Fruit fly (Drosophila melanogaster) whole organism, embryonic: ENCODE measurements around the gene Rpp14a.

ENCODE experiments used
- Atf-2 ChIP-seq: fragments of 200-800 bp; sonication (Bioruptor generic); optimal IDR thresholded peaks from 2 replicates; lab custom pipeline; 2016; ENCODE audit warnings: missing biosample characterization, missing genetic modification characterization
- B-H1 ChIP-seq: fragments of 200-800 bp; sonication (Bioruptor generic); IDR thresholded peaks from 3 replicates; pipeline ENCODE4 v1.3.6; 2022; ENCODE audit warnings: missing biosample characterization, missing genetic modification characterization
- Bgb ChIP-seq: fragments of 200-800 bp; sonication (Bioruptor generic); IDR thresholded peaks from 2 replicates; pipeline ENCODE4 v1.3.6; 2022; ENCODE audit warnings: missing biosample characterization, missing genetic modification characterization; ENCODE audit not compliant: partially characterized antibody
- CG10431 ChIP-seq: fragments of 200-800 bp; sonication (Bioruptor generic); optimal IDR thresholded peaks from 3 replicates; lab custom pipeline; 2018; ENCODE audit warnings: missing biosample characterization, mild to moderate bottlenecking, missing genetic modification characterization
- CG13123 ChIP-seq: fragments of 200-800 bp; sonication (Bioruptor generic); optimal IDR thresholded peaks from 2 replicates; lab custom pipeline; 2016; ENCODE audit warnings: missing biosample characterization, missing genetic modification characterization
- CG1529 ChIP-seq: fragments of 200-800 bp; sonication (Bioruptor generic); optimal IDR thresholded peaks from 3 replicates; lab custom pipeline; 2018; ENCODE audit warnings: missing biosample characterization, missing genetic modification characterization
- CG15601 ChIP-seq: fragments of 200-800 bp; sonication (Bioruptor generic); optimal IDR thresholded peaks from 3 replicates; lab custom pipeline; 2019; ENCODE audit warnings: missing biosample characterization, mild to moderate bottlenecking, missing genetic modification characterization, moderate library complexity
- CG16779 ChIP-seq: fragments of 200-800 bp; sonication (Bioruptor generic); IDR thresholded peaks from 2 replicates; pipeline ENCODE4 v1.3.6; 2022; ENCODE audit warnings: missing biosample characterization, missing genetic modification characterization
- CG17361 ChIP-seq: fragments of 200-800 bp; sonication (Bioruptor generic); IDR thresholded peaks from 3 replicates; pipeline ENCODE4 v1.3.6; 2022; ENCODE audit warnings: missing biosample characterization, missing genetic modification characterization
- CG32767 ChIP-seq: fragments of 200-800 bp; sonication (Bioruptor generic); IDR thresholded peaks from 2 replicates; pipeline ENCODE4 v1.3.6; 2022; ENCODE audit warnings: missing biosample characterization, missing genetic modification characterization
- CG34224 ChIP-seq: fragments of 200-800 bp; sonication (Bioruptor generic); IDR thresholded peaks from 3 replicates; pipeline ENCODE4 v1.3.6; 2022; ENCODE audit warnings: missing biosample characterization, missing genetic modification characterization; ENCODE audit not compliant: partially characterized antibody
- CG42726 ChIP-seq: fragments of 200-800 bp; sonication (Bioruptor generic); IDR thresholded peaks from 2 replicates; pipeline ENCODE4 v1.3.6; 2022; ENCODE audit warnings: missing biosample characterization, missing genetic modification characterization; ENCODE audit not compliant: partially characterized antibody
- CG4360 ChIP-seq: fragments of 200-800 bp; sonication (Bioruptor generic); IDR thresholded peaks from 2 replicates; pipeline ENCODE4 v1.3.6; 2022; ENCODE audit warnings: missing biosample characterization, missing genetic modification characterization
- CG6854 ChIP-seq: fragments of 200-800 bp; sonication (Bioruptor generic); optimal IDR thresholded peaks from 3 replicates; lab custom pipeline; 2017; ENCODE audit warnings: missing biosample characterization, mild to moderate bottlenecking, missing genetic modification characterization
- CG7372 ChIP-seq: fragments of 200-800 bp; sonication (Bioruptor generic); IDR thresholded peaks from 2 replicates; pipeline ENCODE4 v1.3.6; 2022; ENCODE audit warnings: missing biosample characterization, missing genetic modification characterization
- CG7963 ChIP-seq: fragments of 200-800 bp; sonication (Bioruptor generic); IDR thresholded peaks from 3 replicates; pipeline ENCODE4 v1.3.6; 2022; ENCODE audit warnings: missing biosample characterization, missing genetic modification characterization; ENCODE audit not compliant: partially characterized antibody
- CG9817 ChIP-seq: fragments of 200-800 bp; sonication (Bioruptor generic); optimal IDR thresholded peaks from 2 replicates; lab custom pipeline; 2018; ENCODE audit warnings: missing biosample characterization, mild to moderate bottlenecking, missing genetic modification characterization, moderate library complexity
- Camta ChIP-seq: fragments of 200-800 bp; sonication (Bioruptor generic); optimal IDR thresholded peaks from 2 replicates; lab custom pipeline; 2016; ENCODE audit warnings: missing biosample characterization, missing genetic modification characterization
- Dek ChIP-seq: fragments of 200-800 bp; sonication (Bioruptor generic); optimal IDR thresholded peaks from 3 replicates; lab custom pipeline; 2019; ENCODE audit warnings: missing biosample characterization, mild to moderate bottlenecking, missing genetic modification characterization, moderate library complexity
- ERR ChIP-seq: fragments of 200-800 bp; sonication (Bioruptor generic); optimal IDR thresholded peaks from 2 replicates; lab custom pipeline; 2016; ENCODE audit warnings: missing biosample characterization, missing genetic modification characterization
- Nf-YB ChIP-seq: fragments of 200-800 bp; sonication (Bioruptor generic); optimal IDR thresholded peaks from 3 replicates; lab custom pipeline; 2019; ENCODE audit warnings: missing biosample characterization, mild to moderate bottlenecking, missing genetic modification characterization, moderate library complexity
- Nf-YC ChIP-seq: fragments of 200-800 bp; optimal IDR thresholded peaks from 3 replicates; lab custom pipeline; 2019; ENCODE audit warnings: missing biosample characterization, mild to moderate bottlenecking, missing genetic modification characterization, moderate library complexity
- Scr ChIP-seq: fragments of 200-800 bp; sonication (Bioruptor generic); IDR thresholded peaks from 2 replicates; pipeline ENCODE4 v1.3.6; 2022; ENCODE audit warnings: missing biosample characterization, missing genetic modification characterization; ENCODE audit not compliant: partially characterized antibody
- Sry-δ ChIP-seq: fragments of 200-800 bp; sonication (Bioruptor generic); optimal IDR thresholded peaks from 2 replicates; lab custom pipeline; 2016; ENCODE audit warnings: missing biosample characterization, missing genetic modification characterization
- Vsx1 ChIP-seq: fragments of 200-800 bp; sonication (Bioruptor generic); optimal IDR thresholded peaks from 2 replicates; lab custom pipeline; 2017; ENCODE audit warnings: missing biosample characterization, mild to moderate bottlenecking, missing genetic modification characterization, missing genetic modification reagents
- Xbp1 ChIP-seq: fragments of 200-800 bp; sonication (Bioruptor generic); optimal IDR thresholded peaks from 3 replicates; lab custom pipeline; 2016; ENCODE audit warnings: missing biosample characterization, mild to moderate bottlenecking, missing genetic modification characterization
- abd-A ChIP-seq: fragments of 200-800 bp; sonication (Bioruptor generic); optimal IDR thresholded peaks from 3 replicates; lab custom pipeline; 2019; ENCODE audit warnings: missing biosample characterization, mild to moderate bottlenecking, missing genetic modification characterization, moderate library complexity
- ara ChIP-seq: fragments of 200-800 bp; sonication (Bioruptor generic); IDR thresholded peaks from 2 replicates; pipeline ENCODE4 v1.3.6; 2022; ENCODE audit warnings: missing biosample characterization, missing genetic modification characterization
- bbx ChIP-seq: fragments of 200-800 bp; sonication (Bioruptor generic); IDR thresholded peaks from 2 replicates; pipeline ENCODE4 v1.3.6; 2022; ENCODE audit warnings: missing biosample characterization, missing genetic modification characterization; ENCODE audit not compliant: partially characterized antibody
- chif ChIP-seq, 2 experiments: fragments of 200-800 bp; sonication (Bioruptor generic); optimal IDR thresholded peaks; 3 replicates each; lab custom pipeline; 2016; ENCODE audit warnings: missing biosample characterization in 2 of 2, missing genetic modification characterization in 2 of 2
- chinmo ChIP-seq: fragments of 200-800 bp; sonication (Bioruptor generic); IDR thresholded peaks from 4 replicates; pipeline ENCODE4 v1.3.6; 2022; ENCODE audit warnings: missing biosample characterization, missing genetic modification characterization; ENCODE audit not compliant: partially characterized antibody
- dati ChIP-seq: fragments of 200-800 bp; sonication (Bioruptor generic); IDR thresholded peaks from 2 replicates; pipeline ENCODE4 v1.3.6; 2022; ENCODE audit warnings: missing biosample characterization, missing genetic modification characterization
- fd102C ChIP-seq: fragments of 200-800 bp; sonication (Bioruptor generic); optimal IDR thresholded peaks from 2 replicates; lab custom pipeline; 2018; ENCODE audit warnings: missing biosample characterization, mild to moderate bottlenecking, missing genetic modification characterization, moderate library complexity
- grn ChIP-seq: fragments of 200-800 bp; sonication (Bioruptor generic); optimal IDR thresholded peaks from 3 replicates; lab custom pipeline; 2017; ENCODE audit warnings: missing biosample characterization, missing genetic modification characterization
- jing ChIP-seq: fragments of 200-800 bp; sonication (Bioruptor generic); optimal IDR thresholded peaks from 2 replicates; lab custom pipeline; 2018; ENCODE audit warnings: missing biosample characterization, mild to moderate bottlenecking, missing genetic modification characterization
- maf-S ChIP-seq: fragments of 200-800 bp; sonication (Bioruptor generic); optimal IDR thresholded peaks from 2 replicates; lab custom pipeline; 2016; ENCODE audit warnings: missing biosample characterization, missing genetic modification characterization
- nmo ChIP-seq: fragments of 200-800 bp; sonication (Bioruptor generic); optimal IDR thresholded peaks from 2 replicates; lab custom pipeline; 2018; ENCODE audit warnings: missing biosample characterization, mild to moderate bottlenecking, missing genetic modification characterization, moderate library complexity
- pho ChIP-seq: fragments of 200-800 bp; sonication (Bioruptor generic); optimal IDR thresholded peaks from 2 replicates; lab custom pipeline; 2016; ENCODE audit warnings: missing biosample characterization, missing genetic modification characterization
- pita ChIP-seq: fragments of 200-800 bp; sonication (Bioruptor generic); optimal IDR thresholded peaks from 2 replicates; lab custom pipeline; 2017; ENCODE audit warnings: missing biosample characterization, mild to moderate bottlenecking, missing genetic modification characterization
- pros ChIP-seq: fragments of 200-800 bp; sonication (Bioruptor generic); optimal IDR thresholded peaks from 3 replicates; lab custom pipeline; 2019; ENCODE audit warnings: missing biosample characterization, mild to moderate bottlenecking, missing genetic modification characterization, moderate library complexity
- repo ChIP-seq: fragments of 200-800 bp; sonication (Bioruptor generic); optimal IDR thresholded peaks from 2 replicates; lab custom pipeline; 2016; ENCODE audit warnings: missing biosample characterization, missing genetic modification characterization
- row ChIP-seq: fragments of 200-800 bp; sonication (Bioruptor generic); IDR thresholded peaks from 3 replicates; pipeline ENCODE4 v1.3.6; 2022; ENCODE audit warnings: missing biosample characterization, missing genetic modification characterization
- seq ChIP-seq: fragments of 200-800 bp; sonication (Bioruptor generic); IDR thresholded peaks from 2 replicates; pipeline ENCODE4 v1.3.6; 2022; ENCODE audit warnings: missing biosample characterization, missing genetic modification characterization
- tin ChIP-seq: fragments of 200-800 bp; sonication (Bioruptor generic); optimal IDR thresholded peaks from 3 replicates; lab custom pipeline; 2016; ENCODE audit warnings: missing biosample characterization, missing genetic modification characterization
- vnd ChIP-seq: fragments of 200-800 bp; sonication (Bioruptor generic); IDR thresholded peaks from 3 replicates; pipeline ENCODE4 v1.3.6; 2022; ENCODE audit warnings: missing biosample characterization, missing genetic modification characterization; ENCODE audit not compliant: partially characterized antibody
- vvl ChIP-seq: fragments of 200-800 bp; sonication (Bioruptor generic); IDR thresholded peaks from 2 replicates; pipeline ENCODE4 v1.3.6; 2022; ENCODE audit warnings: missing biosample characterization, missing genetic modification characterization
- wek ChIP-seq: fragments of 200-800 bp; sonication (Bioruptor generic); optimal IDR thresholded peaks from 3 replicates; lab custom pipeline; 2018; ENCODE audit warnings: missing biosample characterization, mild to moderate bottlenecking, missing genetic modification characterization, moderate library complexity

Gene Rpp14a

dm6 chr3R:30022452-30023028 is 34.1 kb upstream of the Rpp14a start, which contains the start of the genes RpS28a and Axn (continued):
- TF ChIP-seq CG9817 (peak; percentile 31), ERR (GFP tag; lab: Kevin White, UChicago) (peak; percentile 94), CG6854 (GFP tag; lab: Kevin White, UChicago) (no peak), Sry-δ (GFP tag; lab: Kevin White, UChicago) (peak; percentile 76), CG7963 (GFP tag; lab: Robert Waterston, UW) (no peak), Vsx1 (GFP tag; lab: Kevin White, UChicago) (no peak), dati (GFP tag; lab: Robert Waterston, UW) (no peak), nmo (peak; percentile 19), grn (GFP tag; lab: Kevin White, UChicago) (no peak), CG42726 (GFP tag; lab: Robert Waterston, UW) (peak; percentile 59), Dek (tag; lab: Kevin White, UChicago) (peak; percentile 1), bbx (GFP tag; lab: Robert Waterston, UW) (peak; percentile 66), pita (GFP tag; lab: Kevin White, UChicago) (peak; percentile 85), Scr (peak; percentile 58; the same call in 1 of the 2 replicates)
- TF ChIP-seq, all 482 proteins: peak for 110

dm6 chr3R:30023445-30023844 is 33.2 kb upstream of the Rpp14a start:
- no peak for TF ChIP-seq abd-A (tag; lab: Kevin White, UChicago)
- TF ChIP-seq vvl (GFP tag; lab: Robert Waterston, UW), result 0 out of 2 replicates have a peak, but pooled peaks have one; percentile 8
- peak; percentile 97 for TF ChIP-seq CG15601
- TF ChIP-seq, all 482 proteins: peak for 2

DNA sequence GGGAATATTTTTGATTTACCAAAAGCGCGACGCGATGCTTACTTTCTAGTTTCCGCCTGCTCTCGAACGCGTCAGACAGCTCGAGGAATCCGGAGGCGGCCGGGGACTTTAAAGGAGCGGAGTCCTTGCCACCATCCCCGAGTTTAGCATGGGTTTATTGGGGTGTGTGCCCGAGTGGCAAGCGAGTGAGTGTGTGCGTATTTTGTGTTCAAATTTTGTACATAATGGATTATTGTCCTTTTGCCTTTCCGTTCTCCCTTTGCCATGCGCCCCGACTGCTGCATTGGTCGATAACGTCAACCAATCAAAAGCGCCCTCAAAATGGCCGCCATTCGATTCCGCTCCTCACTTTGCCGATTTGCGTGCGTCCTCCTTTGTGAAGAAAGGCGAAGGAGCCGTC is 26.6 kb upstream of the Rpp14a start:
- TF ChIP-seq Atf-2 (GFP tag; lab: Kevin White, UChicago), result no peak
- TF ChIP-seq repo, result no peak
- no peak for TF ChIP-seq chif (GFP tag; optimal IDR thresholded peaks at IDR 0.05; lab: Kevin White, UChicago)
- TF ChIP-seq grn (GFP tag; lab: Kevin White, UChicago), result no peak
- TF ChIP-seq Nf-YB (GFP tag; lab: Kevin White, UChicago), result peak; percentile 96
- peak; percentile 59; the same call in 1 of the 2 replicates for TF ChIP-seq seq (GFP tag; lab: Robert Waterston, UW)
- no peak for TF ChIP-seq CG7372 (GFP tag; lab: Robert Waterston, UW)
- no peak for TF ChIP-seq CG17361
- TF ChIP-seq pros (GFP tag; lab: Kevin White, UChicago), result peak; percentile 77
- TF ChIP-seq Camta, result no peak
- TF ChIP-seq wek, result no peak
- TF ChIP-seq CG4360 (GFP tag; lab: Robert Waterston, UW), result no peak
- no peak for TF ChIP-seq ara (GFP tag; lab: Robert Waterston, UW)
- peak; percentile 96 for TF ChIP-seq Nf-YC (tag; lab: Kevin White, UChicago)
- no peak for TF ChIP-seq chinmo (GFP tag; lab: Robert Waterston, UW)
- TF ChIP-seq maf-S (GFP tag; lab: Kevin White, UChicago), result no peak
- no peak for TF ChIP-seq jing (GFP tag; lab: Kevin White, UChicago)
- TF ChIP-seq fd102C, result no peak
- no peak for TF ChIP-seq row
- no peak for TF ChIP-seq CG16779 (GFP tag; lab: Robert Waterston, UW)
- TF ChIP-seq Bgb (GFP tag; lab: Robert Waterston, UW), result 0 out of 2 replicates have a peak, but pooled peaks have one; percentile 25
- TF ChIP-seq CG10431, result no peak
- TF ChIP-seq pho, result no peak
- no peak for TF ChIP-seq CG1529 (GFP tag; lab: Kevin White, UChicago)
- TF ChIP-seq Xbp1 (GFP tag; lab: Kevin White, UChicago), result no peak
- TF ChIP-seq tin (GFP tag; lab: Kevin White, UChicago), result no peak
- no peak for TF ChIP-seq ERR (GFP tag; lab: Kevin White, UChicago)
- no peak for TF ChIP-seq CG32767 (GFP tag; lab: Robert Waterston, UW)
- no peak for TF ChIP-seq vnd (GFP tag; lab: Robert Waterston, UW)
- no peak for TF ChIP-seq CG34224
- TF ChIP-seq B-H1 (GFP tag; lab: Robert Waterston, UW), result no peak
- no peak for TF ChIP-seq CG13123
